Fruit fly (Drosophila melanogaster) whole organism, embryonic: ENCODE measurements around the gene Vps13D.

Source experiments
- Ada2b ChIP-seq: fragments of 200-800 bp; sonication (Bioruptor generic); IDR thresholded peaks from 2 replicates; pipeline ENCODE4 v1.3.6; 2022; ENCODE audit warnings: missing biosample characterization, missing genetic modification characterization
- Asciz ChIP-seq: fragments of 200-800 bp; sonication (Bioruptor generic); optimal IDR thresholded peaks from 2 replicates; lab custom pipeline; 2017; ENCODE audit warnings: missing biosample characterization, mild to moderate bottlenecking, missing genetic modification characterization, missing genetic modification reagents
- Awh ChIP-seq: fragments of 200-800 bp; sonication (Bioruptor generic); IDR thresholded peaks from 2 replicates; pipeline ENCODE4, ENCODE4 v1.3.6; 2022; ENCODE audit warnings: missing biosample characterization, missing genetic modification characterization
- BtbVII ChIP-seq: fragments of 200-800 bp; sonication (Bioruptor generic); optimal IDR thresholded peaks from 3 replicates; lab custom pipeline; 2017; ENCODE audit warnings: missing biosample characterization, mild to moderate bottlenecking, missing genetic modification characterization
- CG10209 ChIP-seq: fragments of 200-800 bp; sonication (Bioruptor generic); optimal IDR thresholded peaks from 3 replicates; lab custom pipeline; 2017; ENCODE audit warnings: missing biosample characterization, mild to moderate bottlenecking, missing genetic modification characterization, missing genetic modification reagents
- CG10267 ChIP-seq: fragments of 200-800 bp; sonication (Bioruptor generic); optimal IDR thresholded peaks from 2 replicates; lab custom pipeline; 2018; ENCODE audit warnings: missing biosample characterization, mild to moderate bottlenecking, missing genetic modification characterization, moderate library complexity
- CG10543 ChIP-seq: fragments of 200-800 bp; sonication (Bioruptor generic); optimal IDR thresholded peaks from 3 replicates; lab custom pipeline; 2017; ENCODE audit warnings: missing biosample characterization, mild to moderate bottlenecking, missing genetic modification characterization, moderate library complexity
- CG10565 ChIP-seq: fragments of 200-800 bp; sonication (Bioruptor generic); optimal IDR thresholded peaks from 3 replicates; lab custom pipeline; 2016; ENCODE audit warnings: missing biosample characterization, mild to moderate bottlenecking, missing genetic modification characterization
- CG10979 ChIP-seq: fragments of 200-800 bp; sonication (Bioruptor generic); optimal IDR thresholded peaks from 2 replicates; lab custom pipeline; 2018; ENCODE audit warnings: missing biosample characterization, mild to moderate bottlenecking, missing genetic modification characterization, moderate library complexity
- CG12299 ChIP-seq: fragments of 200-800 bp; sonication (Bioruptor generic); optimal IDR thresholded peaks from 2 replicates; lab custom pipeline; 2018; ENCODE audit warnings: missing biosample characterization, mild to moderate bottlenecking, missing genetic modification characterization
- CG14441 ChIP-seq: fragments of 200-800 bp; sonication (Bioruptor generic); IDR thresholded peaks from 2 replicates; pipeline ENCODE4 v1.3.6; 2022; ENCODE audit warnings: missing biosample characterization, missing genetic modification characterization
- CG14667 ChIP-seq: fragments of 200-800 bp; sonication (Bioruptor generic); IDR thresholded peaks from 2 replicates; pipeline ENCODE4 v1.3.6; 2022; ENCODE audit warnings: missing biosample characterization, missing genetic modification characterization
- CG14965 ChIP-seq: fragments of 200-800 bp; sonication (Bioruptor generic); optimal IDR thresholded peaks from 2 replicates; lab custom pipeline; 2016; ENCODE audit warnings: missing biosample characterization, missing genetic modification characterization, borderline replicate concordance
- CG15011 ChIP-seq: fragments of 200-800 bp; sonication (Bioruptor generic); optimal IDR thresholded peaks from 3 replicates; lab custom pipeline; 2018; ENCODE audit warnings: missing biosample characterization, mild to moderate bottlenecking, missing genetic modification characterization
- CG15514 ChIP-seq: fragments of 200-800 bp; sonication (Bioruptor generic); optimal IDR thresholded peaks from 3 replicates; lab custom pipeline; 2017; ENCODE audit warnings: missing biosample characterization, missing genetic modification characterization, mild to moderate bottlenecking, moderate library complexity, missing genetic modification reagents
- CG16779 ChIP-seq: fragments of 200-800 bp; sonication (Bioruptor generic); IDR thresholded peaks from 2 replicates; pipeline ENCODE4 v1.3.6; 2022; ENCODE audit warnings: missing biosample characterization, missing genetic modification characterization
- CG16813 ChIP-seq: fragments of 200-800 bp; sonication (Bioruptor generic); IDR thresholded peaks from 3 replicates; pipeline ENCODE4 v1.3.6; 2022; ENCODE audit warnings: missing biosample characterization, missing genetic modification characterization; ENCODE audit not compliant: partially characterized antibody
- CG16863 ChIP-seq: fragments of 200-800 bp; sonication (Bioruptor generic); optimal IDR thresholded peaks from 3 replicates; lab custom pipeline; 2016; ENCODE audit warnings: missing biosample characterization, missing genetic modification characterization
- CG17361 ChIP-seq: fragments of 200-800 bp; sonication (Bioruptor generic); IDR thresholded peaks from 3 replicates; pipeline ENCODE4 v1.3.6; 2022; ENCODE audit warnings: missing biosample characterization, missing genetic modification characterization
- CG34422 ChIP-seq: fragments of 200-800 bp; sonication (Bioruptor generic); IDR thresholded peaks from 3 replicates; pipeline ENCODE4 v1.3.6; 2022; ENCODE audit warnings: missing biosample characterization, missing genetic modification characterization
- CG4730 ChIP-seq: fragments of 200-800 bp; sonication (Bioruptor generic); IDR thresholded peaks from 2 replicates; pipeline ENCODE4 v1.3.6; 2022; ENCODE audit warnings: missing biosample characterization, missing genetic modification characterization
- CG4854 ChIP-seq: fragments of 200-800 bp; sonication (Bioruptor generic); optimal IDR thresholded peaks from 2 replicates; lab custom pipeline; 2016; ENCODE audit warnings: missing biosample characterization, missing genetic modification characterization, inconsistent platforms
- CG6683 ChIP-seq: fragments of 200-800 bp; sonication (Bioruptor generic); optimal IDR thresholded peaks from 2 replicates; lab custom pipeline; 2017; ENCODE audit warnings: missing biosample characterization, mild to moderate bottlenecking, missing genetic modification characterization, missing genetic modification reagents
- CG7987 ChIP-seq: fragments of 200-800 bp; sonication (Bioruptor generic); optimal IDR thresholded peaks from 2 replicates; lab custom pipeline; 2018; ENCODE audit warnings: missing biosample characterization, mild to moderate bottlenecking, missing genetic modification characterization, moderate library complexity
- CG8924 ChIP-seq: fragments of 200-800 bp; optimal IDR thresholded peaks from 3 replicates; lab custom pipeline; 2019; ENCODE audit warnings: missing biosample characterization, mild to moderate bottlenecking, missing genetic modification characterization, moderate library complexity
- CG9437 ChIP-seq: fragments of 200-800 bp; sonication (Bioruptor generic); optimal IDR thresholded peaks from 2 replicates; lab custom pipeline; 2018; ENCODE audit warnings: missing biosample characterization, mild to moderate bottlenecking, missing genetic modification characterization
- CG9797 ChIP-seq: fragments of 200-800 bp; sonication (Bioruptor generic); optimal IDR thresholded peaks from 3 replicates; lab custom pipeline; 2018; ENCODE audit warnings: missing biosample characterization, mild to moderate bottlenecking, missing genetic modification characterization
- Camta ChIP-seq: fragments of 200-800 bp; sonication (Bioruptor generic); optimal IDR thresholded peaks from 2 replicates; lab custom pipeline; 2016; ENCODE audit warnings: missing biosample characterization, missing genetic modification characterization
- Ets65A ChIP-seq: fragments of 200-800 bp; sonication (Bioruptor generic); peaks from one replicate; lab custom pipeline; 2016; ENCODE audit warnings: missing biosample characterization, missing genetic modification characterization
- Ets97D ChIP-seq: fragments of 200-800 bp; sonication (Bioruptor generic); optimal IDR thresholded peaks from 3 replicates; lab custom pipeline; 2016; ENCODE audit warnings: missing biosample characterization, missing genetic modification characterization
- Hr51 ChIP-seq, 2 experiments: fragments of 200-800 bp; sonication (Bioruptor generic); optimal IDR thresholded peaks; 2 replicates in 1 of 2; 3 replicates in 1 of 2; lab custom pipeline; 2016 to 2018; ENCODE audit warnings: missing biosample characterization in 2 of 2, missing genetic modification characterization in 2 of 2, mild to moderate bottlenecking in 1 of 2, moderate library complexity in 1 of 2
- Meics ChIP-seq: fragments of 200-800 bp; sonication (Bioruptor generic); optimal IDR thresholded peaks from 2 replicates; lab custom pipeline; 2017; ENCODE audit warnings: missing biosample characterization, mild to moderate bottlenecking, missing genetic modification characterization
- Myb ChIP-seq: fragments of 200-800 bp; sonication (Bioruptor generic); optimal IDR thresholded peaks from 2 replicates; lab custom pipeline; 2016; ENCODE audit warnings: missing biosample characterization, missing genetic modification characterization
- Nf-YB ChIP-seq: fragments of 200-800 bp; sonication (Bioruptor generic); optimal IDR thresholded peaks from 3 replicates; lab custom pipeline; 2019; ENCODE audit warnings: missing biosample characterization, mild to moderate bottlenecking, missing genetic modification characterization, moderate library complexity
- PHDP ChIP-seq: fragments of 200-800 bp; sonication (Bioruptor generic); optimal IDR thresholded peaks from 3 replicates; lab custom pipeline; 2018; ENCODE audit warnings: missing biosample characterization, mild to moderate bottlenecking, missing genetic modification characterization, moderate library complexity
- Tbp ChIP-seq: fragments of >200 bp; optimal IDR thresholded peaks from 2 replicates; lab custom pipeline; 2018; ENCODE audit warnings: missing biosample characterization, missing genetic modification characterization
- Usf ChIP-seq: fragments of 200-800 bp; sonication (Bioruptor generic); optimal IDR thresholded peaks from 2 replicates; lab custom pipeline; 2017; ENCODE audit warnings: missing genotype, missing biosample characterization, missing genetic modification characterization
- chinmo ChIP-seq: fragments of 200-800 bp; sonication (Bioruptor generic); IDR thresholded peaks from 4 replicates; pipeline ENCODE4 v1.3.6; 2022; ENCODE audit warnings: missing biosample characterization, missing genetic modification characterization; ENCODE audit not compliant: partially characterized antibody
- crp ChIP-seq, 2 experiments: fragments of 200-800 bp; sonication (Bioruptor generic); optimal IDR thresholded peaks; 2 replicates in 1 of 2; 3 replicates in 1 of 2; lab custom pipeline; 2017; ENCODE audit warnings: missing biosample characterization in 2 of 2, missing genetic modification characterization in 2 of 2, mild to moderate bottlenecking in 1 of 2, moderate library complexity in 1 of 2
- cwo ChIP-seq: fragments of 200-800 bp; sonication (Bioruptor generic); optimal IDR thresholded peaks from 3 replicates; lab custom pipeline; 2017; ENCODE audit warnings: missing biosample characterization, missing genetic modification characterization, mild to moderate bottlenecking, moderate library complexity, missing genetic modification reagents
- dpn ChIP-seq, 2 experiments: fragments of 200-800 bp; sonication (Bioruptor generic); optimal IDR thresholded peaks; 3 replicates each; lab custom pipeline; 2016; ENCODE audit warnings: missing biosample characterization in 2 of 2, missing genetic modification characterization in 2 of 2
- emc ChIP-seq: fragments of 200-800 bp; sonication (Bioruptor generic); optimal IDR thresholded peaks from 2 replicates; lab custom pipeline; 2016; ENCODE audit warnings: missing biosample characterization, missing genetic modification characterization
- fu2 ChIP-seq: fragments of 200-800 bp; sonication (Bioruptor generic); optimal IDR thresholded peaks from 2 replicates; lab custom pipeline; 2016; ENCODE audit warnings: missing biosample characterization, missing genetic modification characterization
- mirr ChIP-seq: fragments of 200-800 bp; sonication (Bioruptor generic); optimal IDR thresholded peaks from 3 replicates; lab custom pipeline; 2018; ENCODE audit warnings: missing biosample characterization, mild to moderate bottlenecking, missing genetic modification characterization
- oc ChIP-seq: fragments of 200-800 bp; sonication (Bioruptor generic); optimal IDR thresholded peaks from 2 replicates; lab custom pipeline; 2018; ENCODE audit warnings: missing biosample characterization, mild to moderate bottlenecking, missing genetic modification characterization, moderate library complexity
- onecut ChIP-seq: fragments of 200-800 bp; sonication (Bioruptor generic); IDR thresholded peaks from 2 replicates; pipeline ENCODE4 v1.3.6; 2022; ENCODE audit warnings: missing biosample characterization, missing genetic modification characterization
- psq ChIP-seq: fragments of 200-800 bp; sonication (Bioruptor generic); optimal IDR thresholded peaks from 2 replicates; lab custom pipeline; 2017; ENCODE audit warnings: missing biosample characterization, missing genetic modification characterization
- repo ChIP-seq: fragments of 200-800 bp; sonication (Bioruptor generic); optimal IDR thresholded peaks from 2 replicates; lab custom pipeline; 2016; ENCODE audit warnings: missing biosample characterization, missing genetic modification characterization
- toy ChIP-seq: fragments of 200-800 bp; sonication (Bioruptor generic); IDR thresholded peaks from 2 replicates; pipeline ENCODE4 v1.3.6; 2022; ENCODE audit warnings: missing biosample characterization, missing genetic modification characterization
- unc-4 ChIP-seq: fragments of 200-800 bp; sonication (Bioruptor generic); IDR thresholded peaks from 2 replicates; pipeline ENCODE4 v1.3.6; 2022; ENCODE audit warnings: missing biosample characterization, missing genetic modification characterization; ENCODE audit not compliant: partially characterized antibody

Gene Vps13D

DNA sequence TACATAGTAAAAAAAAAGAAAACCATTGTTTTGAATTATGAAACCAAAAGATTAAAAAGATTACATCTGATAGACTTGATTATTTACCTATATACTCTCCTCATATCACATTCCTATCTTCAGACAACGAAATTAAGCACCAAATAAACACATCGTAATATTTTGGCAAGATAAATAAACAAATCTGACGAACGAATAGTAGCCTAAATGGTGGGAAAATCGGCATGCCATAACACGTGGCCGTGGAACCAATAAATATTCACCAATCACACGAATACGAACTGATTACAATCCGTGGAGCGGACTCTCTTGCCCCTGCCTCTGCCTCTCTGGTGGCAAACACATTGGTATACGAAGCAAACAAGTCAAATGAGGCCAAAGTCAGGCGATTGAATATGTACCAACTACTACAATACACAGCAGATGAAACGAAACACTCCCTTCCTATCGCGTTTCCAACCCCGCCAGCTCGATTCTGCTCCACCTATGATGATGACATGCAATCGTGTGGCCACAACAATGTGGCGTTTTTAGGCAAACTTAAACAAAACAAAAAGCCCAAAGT, 41.3 kb downstream of the Vps13D start (continued):
- no peak for TF ChIP-seq Usf (GFP tag; lab: Kevin White, UChicago)
- peak; percentile 67; the same call in 1 of the 4 replicates for TF ChIP-seq chinmo (GFP tag; lab: Robert Waterston, UW)
- 0 out of 2 replicates have a peak, but pooled peaks have one; percentile 8 for TF ChIP-seq CG14441 (GFP tag; lab: Robert Waterston, UW)
- TF ChIP-seq BtbVII (GFP tag; lab: Kevin White, UChicago): no peak
- 0 out of 2 replicates have a peak, but pooled peaks have one; percentile 9 for TF ChIP-seq onecut
- TF ChIP-seq psq (GFP tag; lab: Kevin White, UChicago): no peak
- TF ChIP-seq CG4854 (GFP tag; lab: Kevin White, UChicago): no peak
- no peak for TF ChIP-seq Asciz
- no peak for TF ChIP-seq Tbp (GFP tag; lab: Kevin White, UChicago)
- TF ChIP-seq cwo (GFP tag; lab: Kevin White, UChicago): peak; percentile 25
- no peak for TF ChIP-seq crp (GFP tag; optimal IDR thresholded peaks at IDR 0.05; lab: Kevin White, UChicago)
- TF ChIP-seq Camta (GFP tag; lab: Kevin White, UChicago): no peak
- no peak for TF ChIP-seq CG14667 (GFP tag; lab: Robert Waterston, UW)
- no peak for TF ChIP-seq unc-4
- no peak for TF ChIP-seq PHDP
- TF ChIP-seq CG16779 (GFP tag; lab: Robert Waterston, UW): no peak
- TF ChIP-seq toy: no peak
- no peak for TF ChIP-seq CG16863 (GFP tag; lab: Kevin White, UChicago)
- TF ChIP-seq CG9797 (GFP tag; lab: Kevin White, UChicago): no peak
- no peak for TF ChIP-seq Ada2b (GFP tag; lab: Robert Waterston, UW)
- TF ChIP-seq CG17361 (GFP tag; lab: Robert Waterston, UW): no peak
- TF ChIP-seq CG10209 (GFP tag; lab: Kevin White, UChicago): no peak
- peak; percentile 4 for TF ChIP-seq CG12299 (tag; lab: Kevin White, UChicago)
- TF ChIP-seq CG34422 (GFP tag; lab: Robert Waterston, UW): no peak
- no peak for TF ChIP-seq Ets65A (GFP tag; lab: Kevin White, UChicago)
- TF ChIP-seq CG7987 (GFP tag; lab: Kevin White, UChicago): peak; percentile 48
- no peak for TF ChIP-seq CG10565 (GFP tag; lab: Kevin White, UChicago)
- TF ChIP-seq CG15514: no peak
- no peak for TF ChIP-seq CG14965 (GFP tag; lab: Kevin White, UChicago)
- TF ChIP-seq Awh (GFP tag; lab: Robert Waterston, UW): no peak
- TF ChIP-seq oc: no peak
- peak; percentile 14 for TF ChIP-seq Meics
- TF ChIP-seq CG4730 (GFP tag; lab: Robert Waterston, UW): no peak
- no peak for TF ChIP-seq Ets97D
- peak; percentile 46 for TF ChIP-seq mirr
- no peak for TF ChIP-seq CG10267 (tag; lab: Kevin White, UChicago)
- TF ChIP-seq Nf-YB: no peak
- no peak for TF ChIP-seq Myb (GFP tag; lab: Kevin White, UChicago)
- TF ChIP-seq fu2 (GFP tag; lab: Kevin White, UChicago): no peak
- no peak for TF ChIP-seq CG8924
- TF ChIP-seq CG15011: no peak
- no peak for TF ChIP-seq dpn (GFP tag; optimal IDR thresholded peaks at IDR 0.05; lab: Kevin White, UChicago)
- no peak for TF ChIP-seq CG9437 (GFP tag; lab: Kevin White, UChicago)
- peak; percentile 60 for TF ChIP-seq CG10543 (GFP tag; lab: Kevin White, UChicago)
- no peak for TF ChIP-seq CG10979 (tag; lab: Kevin White, UChicago)
- TF ChIP-seq repo (GFP tag; lab: Kevin White, UChicago): no peak
- no peak for TF ChIP-seq CG6683 (GFP tag; lab: Kevin White, UChicago)
- TF ChIP-seq Hr51 (GFP tag; optimal IDR thresholded peaks at IDR 0.05; lab: Kevin White, UChicago): no peak
- TF ChIP-seq emc: no peak
- no peak for TF ChIP-seq CG16813 (GFP tag; lab: Robert Waterston, UW)
